Worm (Caenorhabditis elegans): ENCODE measurements around the gene F36H12.3.
"Not testable (repeated sequence)": the region's sequence is repeated elsewhere in the genome, so short reads cannot be mapped to it uniquely, and the experiment has no call there.

DNA sequence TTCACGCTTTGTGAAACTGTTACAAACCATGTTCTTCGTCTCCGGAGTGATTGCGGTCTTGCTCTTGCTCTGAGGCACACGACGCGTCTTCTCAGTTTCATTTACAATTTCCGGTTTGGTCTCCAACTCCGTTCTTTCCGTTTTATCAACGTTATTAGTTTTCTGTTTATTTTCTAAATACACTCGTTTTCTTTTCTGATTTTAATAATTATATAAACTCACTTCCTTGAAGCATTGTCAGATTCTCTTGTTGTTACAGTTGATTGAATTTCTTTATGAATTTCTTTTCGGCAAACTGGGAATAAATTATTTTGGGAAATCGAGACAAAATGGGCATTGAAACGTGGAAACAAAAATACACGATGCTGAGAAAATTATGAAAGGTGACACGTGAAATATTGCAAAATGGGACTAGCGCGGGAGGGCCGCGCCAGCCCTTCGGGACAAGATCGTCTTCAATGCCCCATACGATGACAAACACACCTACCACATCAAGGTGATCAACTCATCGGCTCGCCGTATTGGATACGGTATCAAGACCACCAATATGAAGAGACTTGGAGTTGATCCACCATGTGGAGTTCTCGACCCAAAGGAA lies 35.5 kb downstream of the F36H12.3 start, which contains the start of the genes ZK354.9 and msp-58:
- not testable (repeated sequence) for TF ChIP-seq ref-1 (GFP tag; conservative IDR thresholded peaks at IDR 0.05); flt-1 (GFP tag; IDR thresholded peaks at IDR 0.05); ztf-23 (GFP tag; IDR thresholded peaks at IDR 0.05); T22C8.4 (GFP tag; IDR thresholded peaks at IDR 0.05)

Data from whole organism, midembryonic.